Fruit fly (Drosophila melanogaster) whole organism: ENCODE data around the gene CG33333.

ENCODE experiments used
- Dll ChIP-seq: fragments of >200 bp; optimal IDR thresholded peaks from 2 replicates; lab custom pipeline; 2017
- pan ChIP-seq: fragments of >200 bp; optimal IDR thresholded peaks from 2 replicates; lab custom pipeline; 2017
- psq ChIP-seq: fragments of >200 bp; optimal IDR thresholded peaks from 2 replicates; lab custom pipeline; 2017
- usp ChIP-seq: fragments of >200 bp; optimal IDR thresholded peaks from 2 replicates; lab custom pipeline; 2017; ENCODE audit warnings: missing biosample characterization, missing genetic modification characterization, mixed read lengths

- TF ChIP-seq psq (lab: Kevin White, UChicago) (no peak), pan (lab: Kevin White, UChicago) (no peak), usp (GFP tag; lab: Kevin White, UChicago) (no peak), Dll (lab: Kevin White, UChicago) (no peak)
Measured at dm6 chr3R:17449402-17449801, 32.1 kb downstream of the CG33333 start.
